Fruit fly (Drosophila melanogaster) whole organism, wandering third instar larva: ENCODE measurements around the gene Agpat1.

Experiments used
- OdsH ChIP-seq: fragments of 200-800 bp; sonication (Bioruptor generic); optimal IDR thresholded peaks from 2 replicates; lab custom pipeline; 2016; ENCODE audit warnings: missing biosample characterization, mild to moderate bottlenecking, missing genetic modification characterization
- ey ChIP-seq: fragments of 200-800 bp; sonication (Bioruptor generic); optimal IDR thresholded peaks from 2 replicates; lab custom pipeline; 2016; ENCODE audit warnings: missing biosample characterization, missing genetic modification characterization
- pan ChIP-seq: fragments of >200 bp; optimal IDR thresholded peaks from 2 replicates; lab custom pipeline; 2017
- psq ChIP-seq: fragments of 200-800 bp; sonication (Bioruptor generic); optimal IDR thresholded peaks from 3 replicates; lab custom pipeline; 2017; ENCODE audit warnings: missing biosample characterization, mild to moderate bottlenecking, missing genetic modification characterization, moderate library complexity
- sv ChIP-seq: fragments of 200-800 bp; sonication (Bioruptor generic); optimal IDR thresholded peaks from 3 replicates; lab custom pipeline; 2016; ENCODE audit warnings: missing biosample characterization, missing genetic modification characterization

- TF ChIP-seq psq = peak; percentile 46
- no peak for TF ChIP-seq ey (GFP tag; lab: Kevin White, UChicago)
- TF ChIP-seq OdsH = no peak
- no peak for TF ChIP-seq pan (lab: Kevin White, UChicago)
- no peak for TF ChIP-seq sv
Measured at dm6 chrX:12723332-12723731, 41.7 kb upstream of the Agpat1 start.
